Worm (Caenorhabditis elegans): Measurements from ENCODE around the gene C02E7.8.

C02E7.8 gene

DNA sequence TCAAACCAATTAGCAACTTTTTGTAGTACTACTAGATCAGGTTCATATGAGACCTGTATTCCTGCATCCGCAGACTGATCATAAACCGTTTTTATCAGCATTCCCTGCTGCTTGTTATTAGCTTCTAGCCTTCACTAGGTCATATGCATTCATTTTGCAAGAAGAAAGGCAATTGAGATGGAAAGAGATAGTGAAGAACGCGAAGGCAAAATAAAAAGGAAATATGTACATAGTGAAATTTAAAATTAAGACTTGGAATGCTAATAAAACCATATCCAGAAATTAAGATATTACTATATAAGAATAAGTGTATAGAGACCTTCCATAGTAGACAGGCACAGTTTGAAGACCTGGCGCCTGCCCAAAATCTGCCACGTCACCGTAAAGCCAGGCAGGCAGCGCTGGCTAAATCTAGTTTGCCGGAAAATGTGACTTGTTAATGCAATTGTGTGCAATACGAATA, at the start of gene C02E7.8, which contains the start of gene srh-23:
TSS of gene C02E7.8 (minus strand) at position 101 of the 463 bp plus-strand sequence.
TSS of gene srh-23 (plus strand) at position 413 of the 463 bp plus-strand sequence.
- TF ChIP-seq mep-1 (tag; optimal IDR thresholded peaks at IDR 0.05) = no peak
- TF ChIP-seq xbp-1 (tag; optimal IDR thresholded peaks at IDR 0.05) = no peak
- peak; percentile 33 for TF ChIP-seq blmp-1 (tag; optimal IDR thresholded peaks at IDR 0.05)

DNA sequence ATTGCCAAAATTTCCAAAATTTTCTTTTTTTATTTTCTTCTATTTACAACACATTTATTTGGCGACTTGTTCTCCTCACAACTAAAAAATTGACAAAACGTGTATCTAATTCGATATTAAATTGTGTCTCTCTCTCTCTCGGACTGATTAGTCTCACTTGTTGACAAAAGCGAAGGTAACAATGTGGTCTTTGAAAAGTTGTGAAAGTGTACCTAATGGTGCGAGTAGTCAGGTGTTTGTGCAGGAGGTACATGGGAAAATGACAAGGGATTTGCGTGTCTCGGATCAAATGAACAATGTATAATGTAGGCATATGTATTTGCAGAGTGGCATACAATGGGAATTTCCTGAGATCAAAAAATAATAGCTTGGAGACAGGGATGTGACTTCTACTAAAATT, 48.9 kb upstream of the C02E7.8 start:
- TF ChIP-seq F16B12.6 (tag; optimal IDR thresholded peaks at IDR 0.05) (no peak), egl-27 (tag; optimal IDR thresholded peaks at IDR 0.05) (no peak), elt-2 (tag; optimal IDR thresholded peaks at IDR 0.05) (peak; percentile 14), nhr-237 (tag; optimal IDR thresholded peaks at IDR 0.05) (no peak), nhr-20 (tag; optimal IDR thresholded peaks at IDR 0.05) (peak; percentile 35), fkh-8 (tag; optimal IDR thresholded peaks at IDR 0.05) (peak; percentile 19), ceh-8 (GFP tag; optimal IDR thresholded peaks at IDR 0.05) (no peak), nhr-71 (tag; optimal IDR thresholded peaks at IDR 0.05) (peak; percentile 22), elt-3 (tag; optimal IDR thresholded peaks at IDR 0.05) (peak in 1 of 6 experiments; percentile 25), nhr-11 (tag; optimal IDR thresholded peaks at IDR 0.05) (no peak), aha-1 (tag; optimal IDR thresholded peaks at IDR 0.05) (no peak), C04F5.9 (tag; optimal IDR thresholded peaks at IDR 0.05) (no peak), lin-35 (GFP tag; optimal IDR thresholded peaks at IDR 0.05) (peak in 1 of 2 experiments; percentile 48), xbp-1 (tag; optimal IDR thresholded peaks at IDR 0.05) (no peak), mab-9 (GFP tag; IDR thresholded peaks at IDR 0.05) (no peak), blmp-1 (tag; optimal IDR thresholded peaks at IDR 0.05) (peak; percentile 79), unc-130 (tag; optimal IDR thresholded peaks at IDR 0.05) (no peak), nhr-90 (tag; optimal IDR thresholded peaks at IDR 0.05; ENCODE audit: poor library complexity) (no peak), ces-1 (GFP tag; optimal IDR thresholded peaks at IDR 0.05) (no peak), dpl-1 (GFP tag; optimal IDR thresholded peaks at IDR 0.05) (no peak), unc-30 (tag; optimal IDR thresholded peaks at IDR 0.05) (no peak), hpl-2 (GFP tag; optimal IDR thresholded peaks at IDR 0.05) (no peak), nhr-28 (tag; optimal IDR thresholded peaks at IDR 0.05) (no peak), zip-4 (GFP tag; optimal IDR thresholded peaks at IDR 0.05) (no peak), swsn-7 (tag; optimal IDR thresholded peaks at IDR 0.05) (no peak), mdl-1 (tag; optimal IDR thresholded peaks at IDR 0.05) (peak in 1 of 2 experiments; percentile 5)

DNA sequence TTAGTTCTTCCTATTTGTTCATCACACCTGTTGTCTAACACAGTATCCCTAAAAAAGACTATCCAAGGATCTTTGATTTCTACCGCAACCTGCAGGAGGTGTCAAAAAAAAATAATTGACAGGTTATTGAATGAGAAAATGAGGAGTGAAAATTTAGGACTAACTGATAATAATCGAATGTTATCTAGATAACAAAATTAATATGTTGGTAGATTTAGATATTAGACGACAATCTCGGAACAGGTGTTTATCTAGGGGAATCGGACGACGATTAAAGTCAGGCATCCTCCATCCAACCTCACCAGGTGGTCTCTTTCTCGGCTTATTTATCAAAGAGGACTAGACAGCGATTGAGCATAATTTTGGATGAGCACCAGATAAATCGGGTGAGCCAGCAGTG, 48.2 kb upstream of the C02E7.8 start:
- no peak for TF ChIP-seq ceh-88 (GFP tag; IDR thresholded peaks at IDR 0.05)
- TF ChIP-seq lin-13 (GFP tag; optimal IDR thresholded peaks at IDR 0.05) = no peak
- no peak for TF ChIP-seq efl-3 (GFP tag; optimal IDR thresholded peaks at IDR 0.05)
- no peak for TF ChIP-seq nhr-71 (tag; optimal IDR thresholded peaks at IDR 0.05)
- TF ChIP-seq isw-1 (GFP tag; IDR thresholded peaks at IDR 0.05) = no peak
- no peak for TF ChIP-seq nhr-84 (tag; optimal IDR thresholded peaks at IDR 0.05)
- TF ChIP-seq zag-1 (tag; optimal IDR thresholded peaks at IDR 0.05) = no peak
- TF ChIP-seq lin-14 (GFP tag; optimal IDR thresholded peaks at IDR 0.05) = no peak
- TF ChIP-seq skn-1 (tag; optimal IDR thresholded peaks at IDR 0.05) = no peak
- no peak for TF ChIP-seq tbx-2 (tag; optimal IDR thresholded peaks at IDR 0.05)
- TF ChIP-seq sox-4 (tag; optimal IDR thresholded peaks at IDR 0.05) = no peak
- TF ChIP-seq unc-86 (tag; optimal IDR thresholded peaks at IDR 0.05) = no peak
- no peak for TF ChIP-seq dsc-1 (tag; optimal IDR thresholded peaks at IDR 0.05)
- no peak for TF ChIP-seq pax-3 (tag; optimal IDR thresholded peaks at IDR 0.05)
- no peak for TF ChIP-seq lin-39 (tag; optimal IDR thresholded peaks at IDR 0.05)
- TF ChIP-seq grh-1 (GFP tag; IDR thresholded peaks at IDR 0.05) = no peak
- TF ChIP-seq unc-130 (tag; optimal IDR thresholded peaks at IDR 0.05) = no peak
- TF ChIP-seq C34B4.2 (tag; optimal IDR thresholded peaks at IDR 0.05) = no peak
- no peak for TF ChIP-seq elt-2 (tag; optimal IDR thresholded peaks at IDR 0.05)
